Worm (Caenorhabditis elegans) whole organism, young adult: Measurements from ENCODE around the gene srt-32.

ENCODE experiments used
- B0261.1 ChIP-seq: sonication (generic microtip); optimal IDR thresholded peaks from 2 replicates; lab custom pipeline; 2016; ENCODE audit warnings: mild to moderate bottlenecking, missing genetic modification characterization, moderate library complexity, missing compliant biosample characterization
- D2030.7 ChIP-seq: fragments of 200-800 bp; sonication (Bioruptor generic); IDR thresholded peaks from 2 replicates; pipeline ENCODE4 v1.3.6; 2022; ENCODE audit warnings: missing genetic modification reagents, missing genetic modification characterization, missing compliant biosample characterization
- F23B12.7 ChIP-seq: sonication (generic microtip); optimal IDR thresholded peaks from 2 replicates; lab custom pipeline; 2017; ENCODE audit warnings: missing genetic modification characterization, mild to moderate bottlenecking, missing compliant biosample characterization, antibody characterized with exemption, moderate library complexity; ENCODE audit not compliant: insufficient read depth
- F57C9.4 ChIP-seq: sonication (generic microtip); optimal IDR thresholded peaks from 2 replicates; lab custom pipeline; 2017; ENCODE audit warnings: mild to moderate bottlenecking, missing genetic modification characterization, missing compliant biosample characterization
- Y56A3A.18 ChIP-seq: fragments of 200-800 bp; sonication (Bioruptor generic); IDR thresholded peaks from 2 replicates; pipeline ENCODE4 v1.3.6; 2022; ENCODE audit warnings: missing genetic modification reagents, missing genetic modification characterization, missing compliant biosample characterization
- ZK185.1 ChIP-seq: sonication (generic microtip); optimal IDR thresholded peaks from 2 replicates; lab custom pipeline; 2016; ENCODE audit warnings: mild to moderate bottlenecking, missing genetic modification characterization, missing compliant biosample characterization; ENCODE audit not compliant: poor library complexity, severe bottlenecking
- aptf-2 ChIP-seq: fragments of 200-800 bp; sonication (Bioruptor generic); conservative IDR thresholded peaks from 2 replicates; pipeline ENCODE4 v1.3.6; 2022; ENCODE audit warnings: missing genetic modification reagents, missing genetic modification characterization, missing compliant biosample characterization
- aptf-3 ChIP-seq: fragments of 200-800 bp; sonication (Bioruptor generic); IDR thresholded peaks from 2 replicates; pipeline ENCODE4 v1.3.6; 2022; ENCODE audit warnings: missing genetic modification characterization, missing compliant biosample characterization
- atf-7 ChIP-seq: sonication (generic microtip); optimal IDR thresholded peaks from 2 replicates; lab custom pipeline; 2017; ENCODE audit warnings: mild to moderate bottlenecking, missing genetic modification characterization, missing compliant biosample characterization
- athp-1 ChIP-seq: sonication (generic microtip); optimal IDR thresholded peaks from 2 replicates; lab custom pipeline; 2017; ENCODE audit warnings: mild to moderate bottlenecking, missing genetic modification characterization, missing compliant biosample characterization
- attf-5 ChIP-seq: fragments of 200-800 bp; sonication (Bioruptor generic); optimal IDR thresholded peaks from 2 replicates; lab custom pipeline; 2018; ENCODE audit warnings: mild to moderate bottlenecking, missing genetic modification characterization, missing compliant biosample characterization
- bed-1 ChIP-seq: fragments of 200-800 bp; sonication (Bioruptor generic); IDR thresholded peaks from 2 replicates; pipeline ENCODE4 v1.3.6; 2022; ENCODE audit warnings: missing genetic modification reagents, missing genetic modification characterization, missing compliant biosample characterization
- cebp-1 ChIP-seq, 2 experiments: fragments of 200-800 bp in 1 of 2; sonication (Bioruptor generic) in 1 of 2; sonication (generic microtip) in 1 of 2; IDR thresholded peaks in 1 of 2; optimal IDR thresholded peaks in 1 of 2; 2 replicates each; pipeline versions ENCODE4 v1.3.6 to Lab custom; 2017 to 2022; ENCODE audit warnings: missing compliant biosample characterization in 2 of 2, missing genetic modification characterization in 2 of 2, mild to moderate bottlenecking in 1 of 2, missing genetic modification reagents in 1 of 2, moderate library complexity in 1 of 2
- ceh-40 ChIP-seq: fragments of 200-800 bp; sonication (Bioruptor generic); IDR thresholded peaks from 2 replicates; pipeline ENCODE4 v1.3.6; 2022; ENCODE audit warnings: missing genetic modification characterization, missing compliant biosample characterization
- ceh-58 ChIP-seq: fragments of 200-800 bp; sonication (Bioruptor generic); IDR thresholded peaks from 2 replicates; pipeline ENCODE4 v1.3.6; 2022; ENCODE audit warnings: missing genetic modification characterization, missing compliant biosample characterization
- chd-7 ChIP-seq: sonication (generic microtip); optimal IDR thresholded peaks from 2 replicates; lab custom pipeline; 2016; ENCODE audit warnings: mild to moderate bottlenecking, missing genetic modification characterization, moderate library complexity, missing compliant biosample characterization
- dox-1 ChIP-seq: fragments of 200-800 bp; sonication (Bioruptor generic); IDR thresholded peaks from 2 replicates; pipeline ENCODE4 v1.3.6; 2022; ENCODE audit warnings: missing genetic modification reagents, missing genetic modification characterization, missing compliant biosample characterization
- dpl-1 ChIP-seq: fragments of 150-350 bp; optimal IDR thresholded peaks from 2 replicates; lab custom pipeline; 2014; ENCODE audit warnings: missing biosample characterization, missing genetic modification reagents, missing genetic modification characterization
- efl-1 ChIP-seq: fragments of 150-350 bp; optimal IDR thresholded peaks from 2 replicates; lab custom pipeline; 2014; ENCODE audit warnings: missing biosample characterization, missing genetic modification reagents, missing genetic modification characterization
- ekl-4 ChIP-seq: fragments of 200-800 bp; sonication (Bioruptor generic); IDR thresholded peaks from 2 replicates; pipeline ENCODE4 v1.3.6; 2022; ENCODE audit warnings: missing genetic modification reagents, missing genetic modification characterization, missing compliant biosample characterization
- fkh-3 ChIP-seq: sonication (generic microtip); optimal IDR thresholded peaks from 2 replicates; lab custom pipeline; 2016; ENCODE audit warnings: mild to moderate bottlenecking, missing genetic modification characterization, missing compliant biosample characterization
- him-1 ChIP-seq: sonication (generic microtip); optimal IDR thresholded peaks from 2 replicates; lab custom pipeline; 2016; ENCODE audit warnings: missing genotype, missing genetic modification reagents, missing genetic modification characterization, missing compliant biosample characterization
- hmg-1.2 ChIP-seq: fragments of 200-800 bp; sonication (Bioruptor generic); IDR thresholded peaks from 2 replicates; pipeline ENCODE4 v1.3.6; 2022; ENCODE audit warnings: missing genetic modification reagents, missing genetic modification characterization, missing compliant biosample characterization
- hmg-20 ChIP-seq: fragments of 200-800 bp; sonication (Bioruptor generic); IDR thresholded peaks from 2 replicates; pipeline ENCODE4 v1.3.6; 2022; ENCODE audit warnings: missing genetic modification reagents, missing genetic modification characterization, missing compliant biosample characterization
- lag-1 ChIP-seq: fragments of 200-800 bp; sonication (Bioruptor generic); IDR thresholded peaks from 2 replicates; pipeline ENCODE4 v1.3.6; 2022; ENCODE audit warnings: missing genetic modification reagents, missing genetic modification characterization, missing compliant biosample characterization
- lin-26 ChIP-seq: fragments of 200-800 bp; sonication (Bioruptor generic); IDR thresholded peaks from 2 replicates; pipeline ENCODE4 v1.3.6; 2022; ENCODE audit warnings: missing genetic modification reagents, missing genetic modification characterization, missing compliant biosample characterization
- lin-40 ChIP-seq: sonication (generic microtip); optimal IDR thresholded peaks from 2 replicates; lab custom pipeline; 2016; ENCODE audit warnings: missing genetic modification characterization, mild to moderate bottlenecking, missing compliant biosample characterization, missing genotype, missing genetic modification reagents
- lin-54 ChIP-seq: fragments of 200-800 bp; sonication (Bioruptor generic); optimal IDR thresholded peaks from 2 replicates; lab custom pipeline; 2018; ENCODE audit warnings: mild to moderate bottlenecking, missing genetic modification characterization, missing compliant biosample characterization
- madf-3 ChIP-seq: fragments of 200-800 bp; sonication (Bioruptor generic); IDR thresholded peaks from 2 replicates; pipeline ENCODE4 v1.3.6; 2022; ENCODE audit warnings: missing genetic modification reagents, missing genetic modification characterization, missing compliant biosample characterization
- madf-8 ChIP-seq: fragments of 200-800 bp; sonication (Bioruptor generic); conservative IDR thresholded peaks from 2 replicates; pipeline ENCODE4 v1.3.6; 2022; ENCODE audit warnings: missing genetic modification reagents, missing genetic modification characterization, missing compliant biosample characterization
- mcd-1 ChIP-seq: fragments of 200-800 bp; sonication (Bioruptor generic); IDR thresholded peaks from 2 replicates; pipeline ENCODE4 v1.3.6; 2022; ENCODE audit warnings: missing genetic modification reagents, missing genetic modification characterization, missing compliant biosample characterization
- mel-28 ChIP-seq: sonication (generic microtip); optimal IDR thresholded peaks from 2 replicates; lab custom pipeline; 2016; ENCODE audit warnings: borderline replicate concordance, mild to moderate bottlenecking, missing genetic modification characterization, missing compliant biosample characterization
- mes-4 ChIP-seq: sonication (generic microtip); optimal IDR thresholded peaks from 2 replicates; lab custom pipeline; 2016; ENCODE audit warnings: missing genotype, missing genetic modification characterization, missing compliant biosample characterization
- nfya-1 ChIP-seq: sonication (generic microtip); optimal IDR thresholded peaks from 2 replicates; lab custom pipeline; 2017; ENCODE audit warnings: antibody characterized with exemption, missing compliant biosample characterization, missing genetic modification characterization, borderline replicate concordance; ENCODE audit not compliant: insufficient read depth
- nfya-2 ChIP-seq: fragments of 200-800 bp; sonication (Bioruptor generic); IDR thresholded peaks from 2 replicates; pipeline ENCODE4 v1.3.6; 2022; ENCODE audit warnings: missing genetic modification reagents, missing genetic modification characterization, missing compliant biosample characterization
- nhr-80 ChIP-seq: sonication (generic microtip); optimal IDR thresholded peaks from 2 replicates; lab custom pipeline; 2016; ENCODE audit warnings: missing genetic modification characterization, missing compliant biosample characterization
- pbrm-1 ChIP-seq: fragments of 200-800 bp; sonication (Bioruptor generic); IDR thresholded peaks from 2 replicates; pipeline ENCODE4 v1.3.6; 2022; ENCODE audit warnings: missing genetic modification reagents, missing genetic modification characterization, missing compliant biosample characterization
- sea-2 ChIP-seq: fragments of 200-800 bp; sonication (Bioruptor generic); IDR thresholded peaks from 2 replicates; pipeline ENCODE4 v1.3.6; 2022; ENCODE audit warnings: missing genetic modification characterization, missing compliant biosample characterization
- snpc-3.4 ChIP-seq: sonication (generic microtip); optimal IDR thresholded peaks from 2 replicates; lab custom pipeline; 2017; ENCODE audit warnings: missing genetic modification characterization, mild to moderate bottlenecking, missing compliant biosample characterization, antibody characterized with exemption, moderate library complexity, missing genotype, missing genetic modification reagents
- sptf-2 ChIP-seq: fragments of 200-800 bp; sonication (Bioruptor generic); optimal IDR thresholded peaks from 2 replicates; lab custom pipeline; 2018; ENCODE audit warnings: mild to moderate bottlenecking, missing genetic modification characterization, missing compliant biosample characterization
- tbp1 ChIP-seq: fragments of 200-800 bp; sonication (Bioruptor generic); optimal IDR thresholded peaks from 2 replicates; lab custom pipeline; 2018; ENCODE audit warnings: mild to moderate bottlenecking, missing genetic modification characterization, missing compliant biosample characterization
- unc-130 ChIP-seq: sonication (generic microtip); optimal IDR thresholded peaks from 2 replicates; lab custom pipeline; 2016; ENCODE audit warnings: missing genetic modification reagents, missing genetic modification characterization, missing compliant biosample characterization
- zim-3 ChIP-seq: sonication (generic microtip); optimal IDR thresholded peaks from 2 replicates; lab custom pipeline; 2017; ENCODE audit warnings: mild to moderate bottlenecking, missing genetic modification characterization, moderate library complexity, missing compliant biosample characterization

Gene srt-32

DNA sequence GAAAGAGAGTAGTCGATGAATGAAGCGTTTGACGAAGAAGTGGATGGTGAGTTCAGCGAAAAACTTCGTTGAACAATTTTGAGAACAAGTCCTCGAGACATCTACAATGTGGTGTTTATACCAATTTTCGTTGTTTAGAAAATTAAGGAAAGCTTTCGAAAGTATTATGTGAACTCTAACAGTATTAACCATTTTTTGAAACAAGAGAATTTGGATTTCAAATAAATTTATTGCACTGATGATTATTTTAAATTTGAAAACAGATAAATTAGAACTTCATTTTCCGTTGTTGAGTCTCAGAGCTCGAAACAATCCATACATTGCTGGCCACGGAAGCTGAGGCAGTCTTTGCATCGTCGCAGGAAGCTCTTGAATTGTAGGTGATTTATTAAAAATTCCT is 36.9 kb upstream of the srt-32 start, which contains the start of gene C53A5.16:
Gene C53A5.16, minus strand, starts transcription at position 101 of the 400 bp plus-strand sequence.
- TF ChIP-seq F57C9.4 (no peak), sea-2 (GFP tag; lab: Robert Waterston, UW) (no peak), fkh-3 (tag; lab: Kevin White, UChicago) (no peak), dpl-1 (GFP tag; lab: Kevin White, UChicago) (no peak), lin-40 (tag; lab: Kevin White, UChicago) (no peak), lin-54 (GFP tag; lab: Kevin White, UChicago) (no peak), chd-7 (tag; lab: Kevin White, UChicago) (no peak)

DNA sequence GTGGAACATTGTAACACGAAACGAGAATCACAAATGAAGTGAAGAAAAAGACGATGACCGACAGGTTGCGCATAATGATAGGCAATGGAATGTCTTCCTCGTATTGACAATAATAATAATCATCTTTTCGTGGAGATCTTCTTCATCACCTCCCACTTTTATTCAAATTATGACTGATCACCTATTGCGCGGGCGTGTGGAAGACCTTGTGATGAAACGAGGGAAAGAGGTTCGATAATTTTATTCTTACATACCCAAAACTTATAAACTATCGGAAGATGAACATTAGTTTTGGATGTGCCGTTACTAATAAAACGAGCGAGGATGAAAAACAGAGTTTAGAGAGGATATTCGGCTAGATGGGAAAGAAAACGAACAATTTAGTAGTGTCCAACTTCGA is 36.3 kb upstream of the srt-32 start, which contains the start of gene C53A5.2:
Gene C53A5.2, minus strand, starts transcription at position 101 of the 400 bp plus-strand sequence.
- no peak for TF ChIP-seq athp-1 (tag; lab: Kevin White, UChicago)
- TF ChIP-seq Y56A3A.18 (GFP tag; lab: Robert Waterston, UW) = 0 out of 2 replicates have a peak, but pooled peaks have one; percentile 33

DNA sequence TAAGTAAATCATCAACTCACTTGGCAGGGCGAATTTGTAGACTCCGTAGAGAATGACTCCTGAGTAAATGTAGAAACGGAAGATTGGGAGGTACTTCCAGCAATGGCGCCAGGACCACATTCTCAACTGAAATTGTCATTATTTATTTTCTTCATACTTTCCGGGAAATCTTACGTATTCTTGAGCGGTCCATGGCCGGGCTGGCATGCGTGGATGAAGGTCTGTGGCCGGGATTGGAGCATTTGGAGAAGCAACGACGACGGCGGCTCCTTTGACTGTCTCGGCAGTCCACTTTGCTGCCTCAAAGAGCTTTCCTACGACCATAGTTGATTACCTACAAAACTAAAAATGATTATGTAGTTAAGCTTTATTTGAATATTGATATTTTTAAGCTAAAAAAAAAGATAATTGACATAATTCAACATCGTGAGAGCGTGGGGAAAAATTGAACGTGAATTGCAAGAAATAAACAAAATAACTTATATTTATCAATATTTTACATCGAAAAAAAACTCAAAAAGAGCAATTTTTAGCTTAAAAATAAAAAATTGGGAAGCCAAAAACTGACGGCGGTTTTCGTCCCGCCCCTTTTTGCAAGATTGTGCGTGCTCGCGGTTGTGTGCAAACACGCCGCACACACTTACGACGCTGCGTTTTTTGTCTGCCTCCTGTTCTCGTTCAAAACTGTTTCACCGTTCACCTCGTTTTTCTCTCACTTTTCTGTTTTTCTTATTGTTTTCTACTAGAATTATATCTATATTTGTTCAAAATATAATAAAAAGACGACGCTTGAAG is 35.4 kb upstream of the srt-32 start, which contains the start of gene ril-1:
Gene ril-1, minus strand, starts transcription at position 342 of the 795 bp plus-strand sequence.
- no peak for TF ChIP-seq mes-4 (tag; lab: Kevin White, UChicago)
- peak; percentile 28 for TF ChIP-seq tbp1 (GFP tag; lab: Kevin White, UChicago)
- no peak for TF ChIP-seq lag-1 (GFP tag; lab: Robert Waterston, UW)
- no peak for TF ChIP-seq aptf-3
- TF ChIP-seq zim-3 (tag; lab: Kevin White, UChicago) = no peak
- TF ChIP-seq nfya-2 (GFP tag; lab: Robert Waterston, UW) = no peak
- no peak for TF ChIP-seq aptf-2 (GFP tag; lab: Robert Waterston, UW)
- TF ChIP-seq ceh-40 = no peak
- no peak for TF ChIP-seq mel-28 (tag; lab: Kevin White, UChicago)
- TF ChIP-seq atf-7 (tag; lab: Kevin White, UChicago) = no peak
- no peak for TF ChIP-seq ceh-58
- TF ChIP-seq madf-3 = no peak
- no peak for TF ChIP-seq hmg-20
- TF ChIP-seq pbrm-1 (GFP tag; lab: Robert Waterston, UW) = 0 out of 2 replicates have a peak, but pooled peaks have one; percentile 12
- no peak for TF ChIP-seq nfya-1 (tag; lab: Kevin White, UChicago)
- no peak for TF ChIP-seq him-1 (tag; lab: Kevin White, UChicago)
- no peak for TF ChIP-seq madf-8 (GFP tag; lab: Robert Waterston, UW)
- no peak for TF ChIP-seq bed-1 (GFP tag; lab: Robert Waterston, UW)
- peak; percentile 12; the same call in 1 of the 2 replicates for TF ChIP-seq hmg-1.2
- TF ChIP-seq snpc-3.4 = no peak
- peak; percentile 50 for TF ChIP-seq mcd-1 (GFP tag; lab: Robert Waterston, UW)
- peak; percentile 60 for TF ChIP-seq nhr-80 (tag; lab: Kevin White, UChicago)
- no peak for TF ChIP-seq efl-1 (GFP tag; lab: Kevin White, UChicago)
- no peak for TF ChIP-seq sea-2 (GFP tag; lab: Robert Waterston, UW)
- peak; percentile 81 for TF ChIP-seq attf-5 (GFP tag; lab: Kevin White, UChicago)
- TF ChIP-seq D2030.7 (GFP tag; lab: Robert Waterston, UW) = peak; percentile 27; the same call in 1 of the 2 replicates
- TF ChIP-seq ekl-4 (GFP tag; lab: Robert Waterston, UW) = no peak
- no peak for TF ChIP-seq unc-130
- TF ChIP-seq sptf-2 (GFP tag; lab: Kevin White, UChicago) = no peak
- peak; percentile 57 for TF ChIP-seq ZK185.1 (tag; lab: Kevin White, UChicago)
- TF ChIP-seq cebp-1 (GFP tag; IDR thresholded peaks at IDR 0.05; lab: Robert Waterston, UW) = no peak
- TF ChIP-seq cebp-1 (tag; optimal IDR thresholded peaks at IDR 0.05; lab: Kevin White, UChicago) = peak; percentile 13
- TF ChIP-seq lin-26 (GFP tag; lab: Robert Waterston, UW) = peak; percentile 52; the same call in 1 of the 2 replicates
- TF ChIP-seq B0261.1 (tag; lab: Kevin White, UChicago) = no peak
- peak; percentile 64 for TF ChIP-seq F23B12.7 (tag; lab: Kevin White, UChicago)
- peak; percentile 46; the same call in 1 of the 2 replicates for TF ChIP-seq dox-1 (GFP tag; lab: Robert Waterston, UW)
